Worm (Caenorhabditis elegans): Measurements from ENCODE around the gene H42K12.3.
A peak's percentile ranks its signal among the peaks of the same experiment; 100 is the strongest.

Gene H42K12.3

DNA sequence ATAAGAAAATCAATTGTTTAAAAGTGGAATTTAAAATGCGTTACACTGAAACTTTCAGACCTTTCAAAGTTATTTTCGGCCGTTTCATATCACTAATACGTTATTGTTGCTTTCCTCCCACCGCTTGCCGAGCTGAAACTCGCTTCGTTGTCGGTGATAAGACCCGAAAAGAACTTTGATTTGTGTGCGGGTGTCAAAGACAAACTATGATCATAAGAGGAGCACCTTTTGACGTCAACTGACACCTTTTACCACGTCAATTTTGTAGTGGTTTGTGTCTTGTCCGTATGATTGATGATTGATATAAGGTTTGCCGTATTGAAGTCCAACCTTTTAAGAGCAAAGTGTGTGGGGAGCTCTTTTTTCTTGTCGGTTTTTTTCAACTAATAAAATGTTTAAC is 25.8 kb downstream of the H42K12.3 start, which contains the start of gene ttr-37:
TSS of gene ttr-37 (minus strand) at position 167 of the 400 bp plus-strand sequence.
- TF ChIP-seq ceh-28 (tag; optimal IDR thresholded peaks at IDR 0.05) (no peak), tag-97 (GFP tag; IDR thresholded peaks at IDR 0.05) (no peak), nhr-6 (tag; optimal IDR thresholded peaks at IDR 0.05) (no peak), dmd-6 (GFP tag; IDR thresholded peaks at IDR 0.05) (peak; percentile 90), pqm-1 (tag; optimal IDR thresholded peaks at IDR 0.05) (peak; percentile 84), Y75B8A.6 (GFP tag; IDR thresholded peaks at IDR 0.05) (no peak), dve-1 (tag; optimal IDR thresholded peaks at IDR 0.05; ENCODE audit: insufficient read depth) (peak; percentile 87), ceh-62 (tag; optimal IDR thresholded peaks at IDR 0.05) (no peak), T20F7.1 (GFP tag; optimal IDR thresholded peaks at IDR 0.05) (peak; percentile 33), mes-2 (tag; optimal IDR thresholded peaks at IDR 0.05; ENCODE audit: poor library complexity, severe bottlenecking) (peak; percentile 51), cey-2 (tag; optimal IDR thresholded peaks at IDR 0.05; ENCODE audit: borderline replicate concordance, insufficient read depth) (no peak), nhr-76 (tag; optimal IDR thresholded peaks at IDR 0.05) (no peak), hlh-30 (tag; optimal IDR thresholded peaks at IDR 0.05; ENCODE audit: insufficient read depth) (peak; percentile 76), mdt-29 (GFP tag; IDR thresholded peaks at IDR 0.05) (peak; percentile 61), php-3 (GFP tag; IDR thresholded peaks at IDR 0.05) (peak; percentile 97), tra-1 (GFP tag; IDR thresholded peaks at IDR 0.05) (peak; percentile 85; the same call in 1 of the 2 replicates), F49E8.2 (tag; optimal IDR thresholded peaks at IDR 0.05; ENCODE audit: borderline replicate concordance) (no peak), zip-2 (tag; optimal IDR thresholded peaks at IDR 0.05) (no peak), lim-7 (GFP tag; IDR thresholded peaks at IDR 0.05) (no peak), hif-1 (tag; optimal IDR thresholded peaks at IDR 0.05) (peak in 1 of 2 experiments; percentile 69), nhr-111 (GFP tag; optimal IDR thresholded peaks at IDR 0.05) (no peak), zfp-3 (GFP tag; conservative IDR thresholded peaks at IDR 0.05) (no peak), ceh-44 (GFP tag; IDR thresholded peaks at IDR 0.05) (no peak), spr-3 (GFP tag; optimal IDR thresholded peaks at IDR 0.05) (no peak), egl-43 (GFP tag; IDR thresholded peaks at IDR 0.05) (no peak), ceh-82 (tag; optimal IDR thresholded peaks at IDR 0.05) (no peak), nhr-11 (tag; optimal IDR thresholded peaks at IDR 0.05) (no peak), nhr-48 (tag; optimal IDR thresholded peaks at IDR 0.05) (peak; percentile 70), R02D3.7 (tag; optimal IDR thresholded peaks at IDR 0.05) (no peak), daf-19 (GFP tag; conservative IDR thresholded peaks at IDR 0.05) (no peak), vab-7 (GFP tag; IDR thresholded peaks at IDR 0.05) (no peak), jun-1 (tag; optimal IDR thresholded peaks at IDR 0.05) (no peak), F37D6.2 (tag; optimal IDR thresholded peaks at IDR 0.05) (no peak), rbr-2 (tag; optimal IDR thresholded peaks at IDR 0.05) (no peak), dmd-9 (GFP tag; IDR thresholded peaks at IDR 0.05) (no peak), ama-1 (optimal IDR thresholded peaks at IDR 0.05) (no peak), snpc-4 (tag; optimal IDR thresholded peaks at IDR 0.05) (no peak), T26A8.4 (GFP tag; IDR thresholded peaks at IDR 0.05) (no peak), set-16 (GFP tag; IDR thresholded peaks at IDR 0.05) (no peak), ceh-32 (tag; optimal IDR thresholded peaks at IDR 0.05; ENCODE audit: poor library complexity) (no peak), ZK337.2 (GFP tag; IDR thresholded peaks at IDR 0.05) (no peak), nhr-237 (tag; optimal IDR thresholded peaks at IDR 0.05) (no peak), nhr-42 (GFP tag; IDR thresholded peaks at IDR 0.05) (no peak), Y5F2A.4 (GFP tag; optimal IDR thresholded peaks at IDR 0.05) (no peak), daf-12 (tag; optimal IDR thresholded peaks at IDR 0.05) (no peak), Y48G9A.11 (GFP tag; IDR thresholded peaks at IDR 0.05) (no peak), lin-38 (GFP tag; IDR thresholded peaks at IDR 0.05) (no peak), arid-1 (GFP tag; conservative IDR thresholded peaks at IDR 0.05) (no peak), attf-4 (tag; optimal IDR thresholded peaks at IDR 0.05) (no peak), mdl-1 (tag; optimal IDR thresholded peaks at IDR 0.05) (no peak), aha-1 (tag) (no peak)

All from whole organism, L4 larva.